Fruit fly (Drosophila melanogaster): Measurements from ENCODE around the gene CG11594.

CG11594 gene

dm6 chr3L:4040247-4040925, 14.6 kb upstream of the CG11594 start, which contains the start of the genes CG11593 and Rcd5 (continued):
- TF ChIP-seq CG3065 (GFP tag; optimal IDR thresholded peaks at IDR 0.05), result peak; percentile 80
- peak; percentile 32 for TF ChIP-seq slou (GFP tag; optimal IDR thresholded peaks at IDR 0.05)
- peak; percentile 63; the same call in 2 of the 3 replicates for TF ChIP-seq Mrtf (GFP tag; IDR thresholded peaks at IDR 0.05)
- TF ChIP-seq CG31224 (GFP tag; IDR thresholded peaks at IDR 0.05), result peak; percentile 75
- TF ChIP-seq CG15269 (tag; optimal IDR thresholded peaks at IDR 0.05), result no peak
- no peak for TF ChIP-seq odd (GFP tag; optimal IDR thresholded peaks at IDR 0.05)
- TF ChIP-seq cad (GFP tag; optimal IDR thresholded peaks at IDR 0.05), result no peak
- TF ChIP-seq CG12155 (GFP tag; optimal IDR thresholded peaks at IDR 0.05), result no peak
- peak; percentile 29 for TF ChIP-seq trh (GFP tag; optimal IDR thresholded peaks at IDR 0.05)
- TF ChIP-seq ap (GFP tag; IDR thresholded peaks at IDR 0.05), result peak; percentile 40; the same call in 1 of the 2 replicates
- peak; percentile 81 for TF ChIP-seq Lhr (GFP tag; optimal IDR thresholded peaks at IDR 0.05)
- TF ChIP-seq HLH4C (GFP tag; IDR thresholded peaks at IDR 0.05; ENCODE audit: partially characterized antibody), result peak; percentile 45; the same call in 1 of the 3 replicates
- TF ChIP-seq CG4820 (GFP tag; optimal IDR thresholded peaks at IDR 0.05), result peak; percentile 55
- peak; percentile 76 for TF ChIP-seq Abd-B (GFP tag; optimal IDR thresholded peaks at IDR 0.05)
- peak; percentile 50 for TF ChIP-seq CTCF (GFP tag; optimal IDR thresholded peaks at IDR 0.05)
- TF ChIP-seq nerfin-2 (GFP tag; IDR thresholded peaks at IDR 0.05; ENCODE audit: partially characterized antibody), result no peak
- no peak for TF ChIP-seq CG9876 (GFP tag; optimal IDR thresholded peaks at IDR 0.05)
- no peak for TF ChIP-seq Awh (GFP tag; IDR thresholded peaks at IDR 0.05)
- TF ChIP-seq Sry-β (GFP tag; optimal IDR thresholded peaks at IDR 0.05), result peak; percentile 36
- TF ChIP-seq ci (GFP tag; IDR thresholded peaks at IDR 0.05), result peak; percentile 79; the same call in 2 of the 3 replicates
- TF ChIP-seq zf30C (GFP tag; optimal IDR thresholded peaks at IDR 0.05), result peak; percentile 10
- peak; percentile 25 for TF ChIP-seq pho (GFP tag; optimal IDR thresholded peaks at IDR 0.05)
- TF ChIP-seq CG1832 (GFP tag; optimal IDR thresholded peaks at IDR 0.05), result no peak
- TF ChIP-seq CG1792 (GFP tag; optimal IDR thresholded peaks at IDR 0.05), result no peak
- TF ChIP-seq Dll (GFP tag; IDR thresholded peaks at IDR 0.05; ENCODE audit: partially characterized antibody), result no peak
- peak; percentile 96 for TF ChIP-seq CG4617 (GFP tag; optimal IDR thresholded peaks at IDR 0.05; ENCODE audit: borderline replicate concordance)
- TF ChIP-seq Atf-2 (GFP tag; optimal IDR thresholded peaks at IDR 0.05), result no peak
- TF ChIP-seq CG6272 (GFP tag; IDR thresholded peaks at IDR 0.05), result peak; percentile 90
- no peak for TF ChIP-seq gem (tag; optimal IDR thresholded peaks at IDR 0.05)
- no peak for TF ChIP-seq CG6683 (GFP tag; optimal IDR thresholded peaks at IDR 0.05)
- no peak for TF ChIP-seq NfI (GFP tag; optimal IDR thresholded peaks at IDR 0.05)
- peak; percentile 64 for TF ChIP-seq H15 (GFP tag; IDR thresholded peaks at IDR 0.05)
- no peak for TF ChIP-seq Tbp (GFP tag; optimal IDR thresholded peaks at IDR 0.05)
- no peak for TF ChIP-seq CG4707 (GFP tag; optimal IDR thresholded peaks at IDR 0.05)
- no peak for TF ChIP-seq CG12071 (GFP tag; optimal IDR thresholded peaks at IDR 0.05)
- TF ChIP-seq CG4282 (GFP tag; optimal IDR thresholded peaks at IDR 0.05), result no peak
- no peak for TF ChIP-seq CrebB (tag; optimal IDR thresholded peaks at IDR 0.05)
- TF ChIP-seq gce (GFP tag; IDR thresholded peaks at IDR 0.05), result no peak
- peak; percentile 53 for TF ChIP-seq Hsf (GFP tag; optimal IDR thresholded peaks at IDR 0.05)
- peak; percentile 54 for TF ChIP-seq Ravus (GFP tag; IDR thresholded peaks at IDR 0.05)
- no peak for TF ChIP-seq ems (GFP tag; optimal IDR thresholded peaks at IDR 0.05)
- TF ChIP-seq Oli (tag; optimal IDR thresholded peaks at IDR 0.05), result peak; percentile 59
- peak; percentile 65 for TF ChIP-seq CG10654 (GFP tag; optimal IDR thresholded peaks at IDR 0.05)
- TF ChIP-seq Lpt (GFP tag; optimal IDR thresholded peaks at IDR 0.05), result no peak
- peak; percentile 65 for TF ChIP-seq dmrt11E (tag; optimal IDR thresholded peaks at IDR 0.05)
- no peak for TF ChIP-seq CG8089 (GFP tag; optimal IDR thresholded peaks at IDR 0.05)
- peak; percentile 89 for TF ChIP-seq nmo (GFP tag; optimal IDR thresholded peaks at IDR 0.05)
- TF ChIP-seq CG17361 (GFP tag; IDR thresholded peaks at IDR 0.05), result no peak; the same call in 2 of the 3 replicates
- peak; percentile 61 for TF ChIP-seq Sin3A (optimal IDR thresholded peaks at IDR 0.05)
- no peak for TF ChIP-seq hb (GFP tag; IDR thresholded peaks at IDR 0.05; ENCODE audit: partially characterized antibody)
- no peak for TF ChIP-seq ftz-f1 (GFP tag; optimal IDR thresholded peaks at IDR 0.05)

Measured in whole organism, embryonic.